Fruit fly (Drosophila melanogaster) whole organism, embryonic: Measurements from ENCODE around the gene FoxL1.

Source experiments
- CG1792 ChIP-seq: fragments of 200-800 bp; sonication (Bioruptor generic); optimal IDR thresholded peaks from 2 replicates; lab custom pipeline; 2016; ENCODE audit warnings: missing biosample characterization, missing genetic modification characterization
- Vsx1 ChIP-seq: fragments of 200-800 bp; sonication (Bioruptor generic); optimal IDR thresholded peaks from 2 replicates; lab custom pipeline; 2017; ENCODE audit warnings: missing biosample characterization, mild to moderate bottlenecking, missing genetic modification characterization, missing genetic modification reagents
- nmo ChIP-seq: fragments of 200-800 bp; sonication (Bioruptor generic); optimal IDR thresholded peaks from 2 replicates; lab custom pipeline; 2018; ENCODE audit warnings: missing biosample characterization, mild to moderate bottlenecking, missing genetic modification characterization, moderate library complexity
- psq ChIP-seq: fragments of 200-800 bp; sonication (Bioruptor generic); optimal IDR thresholded peaks from 2 replicates; lab custom pipeline; 2017; ENCODE audit warnings: missing biosample characterization, missing genetic modification characterization

DNA sequence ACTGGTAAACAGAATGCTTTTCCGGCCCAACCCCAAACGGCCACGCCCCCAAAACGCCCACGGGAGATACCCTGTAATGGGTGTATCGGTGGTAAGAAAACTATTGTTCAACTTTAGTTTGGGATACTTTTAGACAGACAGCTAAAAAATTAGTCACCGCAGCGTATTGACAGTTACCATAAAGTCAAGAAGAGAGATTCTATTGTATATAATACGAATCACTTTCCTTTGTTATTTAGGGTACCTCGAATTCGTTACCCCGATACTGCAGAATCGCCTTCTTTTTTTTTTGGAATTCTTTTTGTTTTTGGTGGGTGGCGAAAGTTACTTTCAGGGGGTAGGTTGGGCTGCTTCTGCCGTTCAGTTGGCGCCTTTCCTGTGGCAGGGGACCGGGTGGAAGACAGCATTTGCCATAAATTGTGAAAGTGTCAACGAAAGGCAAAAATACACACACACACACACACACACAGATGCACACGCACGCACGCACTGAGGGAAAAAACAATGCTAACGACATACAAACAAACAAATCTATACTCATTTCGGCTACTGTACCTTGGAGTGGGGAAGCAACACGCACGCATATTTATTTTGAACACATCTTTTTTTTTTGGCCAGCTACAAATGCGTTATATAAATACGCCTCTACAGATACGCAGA lies 48.2 kb upstream of the FoxL1 start:
- TF ChIP-seq nmo (GFP tag; lab: Kevin White, UChicago), result peak; percentile 41
- TF ChIP-seq CG1792 (GFP tag; lab: Kevin White, UChicago), result no peak
- no peak for TF ChIP-seq Vsx1 (GFP tag; lab: Kevin White, UChicago)
- TF ChIP-seq psq, result no peak
